Fruit fly (Drosophila melanogaster) S2 (cell line): Measurements from ENCODE around the gene CG33268.

ENCODE experiments used
- CG8478 ChIP-seq: fragments of >200 bp; optimal IDR thresholded peaks from 2 replicates; lab custom pipeline; 2018
- CTCF ChIP-seq, 2 experiments: fragments of >200 bp; optimal IDR thresholded peaks; 2 replicates each; lab custom pipeline; 2018

dm6 chr3L:11634551-11634950 lies 43.5 kb upstream of the CG33268 start:
- TF ChIP-seq CTCF (optimal IDR thresholded peaks at IDR 0.05; lab: Kevin White, UChicago) (no peak), CG8478 (no peak)
